Worm (Caenorhabditis elegans) whole organism, young adult: Measurements from ENCODE around the gene T01B10.5.

ENCODE experiments used
- F52B5.7 ChIP-seq: sonication (generic microtip); optimal IDR thresholded peaks from 2 replicates; lab custom pipeline; 2016; ENCODE audit warnings: mild to moderate bottlenecking, missing genetic modification characterization, missing compliant biosample characterization
- Y53F4B.3 ChIP-seq: fragments of 200-800 bp; sonication (Bioruptor generic); IDR thresholded peaks from 2 replicates; pipeline ENCODE4 v1.3.6; 2022; ENCODE audit warnings: missing genetic modification reagents, missing genetic modification characterization, missing compliant biosample characterization

ce11 chrX:8476308-8476707 is 18.8 kb upstream of the T01B10.5 start:
- no peak for TF ChIP-seq Y53F4B.3
- TF ChIP-seq F52B5.7: no peak
